Fruit fly (Drosophila melanogaster) whole organism, embryonic: ENCODE measurements around the gene RpL24.

Source experiments
- ATbp ChIP-seq: fragments of 200-800 bp; sonication (Bioruptor generic); optimal IDR thresholded peaks from 2 replicates; lab custom pipeline; 2017; ENCODE audit warnings: missing biosample characterization, mild to moderate bottlenecking, missing genetic modification characterization, missing genetic modification reagents
- C15 ChIP-seq: fragments of 200-800 bp; sonication (Bioruptor generic); IDR thresholded peaks from 3 replicates; pipeline ENCODE4 v1.3.6; 2022; ENCODE audit warnings: missing biosample characterization, missing genetic modification characterization
- CG12391 ChIP-seq: fragments of 200-800 bp; sonication (Bioruptor generic); optimal IDR thresholded peaks from 3 replicates; lab custom pipeline; 2018; ENCODE audit warnings: missing biosample characterization, mild to moderate bottlenecking, missing genetic modification characterization, moderate library complexity
- CG13424 ChIP-seq: fragments of 200-800 bp; sonication (Bioruptor generic); optimal IDR thresholded peaks from 2 replicates; lab custom pipeline; 2019; ENCODE audit warnings: missing biosample characterization, mild to moderate bottlenecking, missing genetic modification characterization, moderate library complexity
- CG15479 ChIP-seq: fragments of 200-800 bp; sonication (Bioruptor generic); optimal IDR thresholded peaks from 3 replicates; lab custom pipeline; 2019; ENCODE audit warnings: missing biosample characterization, mild to moderate bottlenecking, missing genetic modification characterization, moderate library complexity
- CG16779 ChIP-seq: fragments of 200-800 bp; sonication (Bioruptor generic); IDR thresholded peaks from 2 replicates; pipeline ENCODE4 v1.3.6; 2022; ENCODE audit warnings: missing biosample characterization, missing genetic modification characterization
- CG17328 ChIP-seq: fragments of 200-800 bp; sonication (Bioruptor generic); IDR thresholded peaks from 2 replicates; pipeline ENCODE4 v1.3.6; 2022; ENCODE audit warnings: missing biosample characterization, missing genetic modification characterization
- CG18262 ChIP-seq: fragments of 200-800 bp; optimal IDR thresholded peaks from 3 replicates; lab custom pipeline; 2019; ENCODE audit warnings: missing biosample characterization, mild to moderate bottlenecking, missing genetic modification characterization, moderate library complexity
- CG2120 ChIP-seq: fragments of 200-800 bp; sonication (Bioruptor generic); optimal IDR thresholded peaks from 3 replicates; lab custom pipeline; 2016; ENCODE audit warnings: missing biosample characterization, missing genetic modification characterization
- CG2202 ChIP-seq: fragments of 200-800 bp; sonication (Bioruptor generic); optimal IDR thresholded peaks from 2 replicates; lab custom pipeline; 2018; ENCODE audit warnings: missing biosample characterization, mild to moderate bottlenecking, missing genetic modification characterization
- CG2875 ChIP-seq: fragments of 200-800 bp; sonication (Bioruptor generic); optimal IDR thresholded peaks from 2 replicates; lab custom pipeline; 2017; ENCODE audit warnings: missing biosample characterization, mild to moderate bottlenecking, missing genetic modification characterization, missing genetic modification reagents
- CG30020 ChIP-seq: fragments of 200-800 bp; optimal IDR thresholded peaks from 2 replicates; lab custom pipeline; 2019; ENCODE audit warnings: missing biosample characterization, mild to moderate bottlenecking, missing genetic modification characterization, moderate library complexity
- CG31441 ChIP-seq: fragments of 200-800 bp; sonication (Bioruptor generic); IDR thresholded peaks from 2 replicates; pipeline ENCODE4 v1.3.6; 2022; ENCODE audit warnings: missing biosample characterization, missing genetic modification characterization
- CG3281 ChIP-seq: fragments of 200-800 bp; sonication (Bioruptor generic); optimal IDR thresholded peaks from 3 replicates; lab custom pipeline; 2017; ENCODE audit warnings: missing biosample characterization, mild to moderate bottlenecking, missing genetic modification characterization
- CG34224 ChIP-seq: fragments of 200-800 bp; sonication (Bioruptor generic); IDR thresholded peaks from 3 replicates; pipeline ENCODE4 v1.3.6; 2022; ENCODE audit warnings: missing biosample characterization, missing genetic modification characterization; ENCODE audit not compliant: partially characterized antibody
- CG34422 ChIP-seq: fragments of 200-800 bp; sonication (Bioruptor generic); IDR thresholded peaks from 3 replicates; pipeline ENCODE4 v1.3.6; 2022; ENCODE audit warnings: missing biosample characterization, missing genetic modification characterization
- CG6854 ChIP-seq: fragments of 200-800 bp; sonication (Bioruptor generic); optimal IDR thresholded peaks from 3 replicates; lab custom pipeline; 2017; ENCODE audit warnings: missing biosample characterization, mild to moderate bottlenecking, missing genetic modification characterization
- CG7271 ChIP-seq: fragments of 200-800 bp; sonication (Bioruptor generic); optimal IDR thresholded peaks from 2 replicates; lab custom pipeline; 2018; ENCODE audit warnings: missing biosample characterization, mild to moderate bottlenecking, missing genetic modification characterization, moderate library complexity
- CG8924 ChIP-seq: fragments of 200-800 bp; optimal IDR thresholded peaks from 3 replicates; lab custom pipeline; 2019; ENCODE audit warnings: missing biosample characterization, mild to moderate bottlenecking, missing genetic modification characterization, moderate library complexity
- CrebB ChIP-seq: fragments of 200-800 bp; sonication (Bioruptor generic); optimal IDR thresholded peaks from 3 replicates; lab custom pipeline; 2018; ENCODE audit warnings: missing biosample characterization, mild to moderate bottlenecking, missing genetic modification characterization
- Dip2 ChIP-seq: fragments of 200-800 bp; sonication (Bioruptor generic); IDR thresholded peaks from 2 replicates; pipeline ENCODE4 v1.3.6; 2022; ENCODE audit warnings: missing biosample characterization, missing genetic modification characterization
- Hmr ChIP-seq: fragments of 200-800 bp; sonication (Bioruptor generic); optimal IDR thresholded peaks from 3 replicates; lab custom pipeline; 2017; ENCODE audit warnings: mild to moderate bottlenecking, missing biosample characterization, missing genetic modification reagents, missing genetic modification characterization
- Jarid2 ChIP-seq: fragments of 200-800 bp; sonication (Bioruptor generic); optimal IDR thresholded peaks from 3 replicates; lab custom pipeline; 2017; ENCODE audit warnings: mild to moderate bottlenecking, missing biosample characterization, missing genetic modification reagents, missing genetic modification characterization
- Med ChIP-seq: fragments of 200-800 bp; sonication (Bioruptor generic); peaks from one replicate; lab custom pipeline; 2016; ENCODE audit warnings: missing biosample characterization, missing genetic modification characterization, mild to moderate bottlenecking, inconsistent platforms, moderate library complexity
- Meics ChIP-seq: fragments of 200-800 bp; sonication (Bioruptor generic); optimal IDR thresholded peaks from 2 replicates; lab custom pipeline; 2017; ENCODE audit warnings: missing biosample characterization, mild to moderate bottlenecking, missing genetic modification characterization
- NC2β ChIP-seq: fragments of 200-800 bp; sonication (Bioruptor generic); optimal IDR thresholded peaks from 2 replicates; lab custom pipeline; 2016; ENCODE audit warnings: missing biosample characterization, missing genetic modification characterization
- Oli ChIP-seq: fragments of 200-800 bp; sonication (Bioruptor generic); optimal IDR thresholded peaks from 2 replicates; lab custom pipeline; 2018; ENCODE audit warnings: missing biosample characterization, mild to moderate bottlenecking, missing genetic modification characterization, moderate library complexity
- Sin3A ChIP-seq: fragments of >200 bp; optimal IDR thresholded peaks from 2 replicates; lab custom pipeline; 2018
- Taf1 ChIP-seq: fragments of 200-800 bp; sonication (Bioruptor generic); IDR thresholded peaks from 2 replicates; pipeline ENCODE4 v1.3.6; 2022; ENCODE audit warnings: missing biosample characterization, missing genetic modification characterization
- abd-A ChIP-seq: fragments of 200-800 bp; sonication (Bioruptor generic); optimal IDR thresholded peaks from 3 replicates; lab custom pipeline; 2019; ENCODE audit warnings: missing biosample characterization, mild to moderate bottlenecking, missing genetic modification characterization, moderate library complexity
- bsh ChIP-seq, 2 experiments: fragments of 200-800 bp; sonication (Bioruptor generic); optimal IDR thresholded peaks; 2 replicates each; lab custom pipeline; 2017 to 2018; ENCODE audit warnings: mild to moderate bottlenecking in 2 of 2, missing biosample characterization in 2 of 2, missing genetic modification characterization in 2 of 2, moderate library complexity in 1 of 2
- crol ChIP-seq: fragments of 200-800 bp; sonication (Bioruptor generic); IDR thresholded peaks from 2 replicates; pipeline ENCODE4 v1.3.6; 2022; ENCODE audit warnings: missing biosample characterization, missing genetic modification characterization
- crp ChIP-seq, 2 experiments: fragments of 200-800 bp; sonication (Bioruptor generic); optimal IDR thresholded peaks; 2 replicates in 1 of 2; 3 replicates in 1 of 2; lab custom pipeline; 2017; ENCODE audit warnings: missing biosample characterization in 2 of 2, missing genetic modification characterization in 2 of 2, mild to moderate bottlenecking in 1 of 2, moderate library complexity in 1 of 2
- emc ChIP-seq: fragments of 200-800 bp; sonication (Bioruptor generic); optimal IDR thresholded peaks from 2 replicates; lab custom pipeline; 2016; ENCODE audit warnings: missing biosample characterization, missing genetic modification characterization
- en ChIP-seq: fragments of 200-800 bp; sonication (Bioruptor generic); optimal IDR thresholded peaks from 2 replicates; lab custom pipeline; 2016; ENCODE audit warnings: missing biosample characterization, missing genetic modification characterization
- fd64A ChIP-seq: fragments of 200-800 bp; sonication (Bioruptor generic); optimal IDR thresholded peaks from 3 replicates; lab custom pipeline; 2018; ENCODE audit warnings: missing biosample characterization, mild to moderate bottlenecking, missing genetic modification characterization
- her ChIP-seq: fragments of 200-800 bp; sonication (Bioruptor generic); optimal IDR thresholded peaks from 2 replicates; lab custom pipeline; 2016; ENCODE audit warnings: missing biosample characterization, missing genetic modification characterization
- jumu ChIP-seq: fragments of 200-800 bp; sonication (Bioruptor generic); optimal IDR thresholded peaks from 3 replicates; lab custom pipeline; 2016; ENCODE audit warnings: missing biosample characterization, missing genetic modification characterization
- lola ChIP-seq, 3 experiments: fragments of >200 bp in 2 of 3; fragments of 200-800 bp in 1 of 3; sonication (Bioruptor generic) in 1 of 3; optimal IDR thresholded peaks; 2 replicates each; lab custom pipeline; 2017 to 2019; ENCODE audit warnings: missing biosample characterization in 3 of 3, missing genetic modification characterization in 3 of 3, mild to moderate bottlenecking in 1 of 3, moderate library complexity in 1 of 3
- pita ChIP-seq: fragments of 200-800 bp; sonication (Bioruptor generic); optimal IDR thresholded peaks from 2 replicates; lab custom pipeline; 2017; ENCODE audit warnings: missing biosample characterization, mild to moderate bottlenecking, missing genetic modification characterization
- shn ChIP-seq: fragments of 200-800 bp; sonication (Bioruptor generic); optimal IDR thresholded peaks from 3 replicates; lab custom pipeline; 2016; ENCODE audit warnings: missing biosample characterization, missing genetic modification characterization
- sob ChIP-seq: fragments of 200-800 bp; sonication (Bioruptor generic); IDR thresholded peaks from 2 replicates; pipeline ENCODE4 v1.3.6; 2022; ENCODE audit warnings: missing biosample characterization, missing genetic modification characterization
- sug ChIP-seq: fragments of 200-800 bp; optimal IDR thresholded peaks from 2 replicates; lab custom pipeline; 2019; ENCODE audit warnings: missing biosample characterization, mild to moderate bottlenecking, missing genetic modification characterization, moderate library complexity
- tll ChIP-seq, 2 experiments: fragments of 200-800 bp in 1 of 2; fragments of >200 bp in 1 of 2; sonication (Bioruptor generic) in 1 of 2; optimal IDR thresholded peaks; 2 replicates each; lab custom pipeline; 2017 to 2019; ENCODE audit warnings: missing biosample characterization in 2 of 2, missing genetic modification characterization in 2 of 2, mild to moderate bottlenecking in 1 of 2, moderate library complexity in 1 of 2
- wdn ChIP-seq: fragments of 200-800 bp; sonication (Bioruptor generic); IDR thresholded peaks from 2 replicates; pipeline ENCODE4 v1.3.6; 2022; ENCODE audit warnings: missing biosample characterization, missing genetic modification characterization
- z ChIP-seq: fragments of 200-800 bp; sonication (Bioruptor generic); IDR thresholded peaks from 3 replicates; pipeline ENCODE4 v1.3.6; 2022; ENCODE audit warnings: missing biosample characterization, missing genetic modification characterization
- zen2 ChIP-seq: fragments of 200-800 bp; sonication (Bioruptor generic); IDR thresholded peaks from 3 replicates; pipeline ENCODE4 v1.3.6; 2022; ENCODE audit warnings: missing biosample characterization, missing genetic modification characterization; ENCODE audit not compliant: partially characterized antibody
- zfh1 ChIP-seq: fragments of 200-800 bp; sonication (Bioruptor generic); IDR thresholded peaks from 3 replicates; pipeline ENCODE4 v1.3.6; 2022; ENCODE audit warnings: missing biosample characterization, missing genetic modification characterization

Gene RpL24

dm6 chr2L:13414525-13415481 lies 19.9 kb upstream of the RpL24 start, which contains the start of the genes CG16956, CG42784 and CG43850 (continued):
- TF ChIP-seq CG30020 (tag; lab: Kevin White, UChicago) (no peak), CG15479 (GFP tag; lab: Kevin White, UChicago) (no peak), CG2875 (no peak), CG7271 (peak; percentile 2), CG16779 (GFP tag; lab: Robert Waterston, UW) (no peak), CG31441 (peak; percentile 54; the same call in 1 of the 2 replicates), fd64A (GFP tag; lab: Kevin White, UChicago) (peak; percentile 17), Hmr (GFP tag; lab: Kevin White, UChicago) (peak; percentile 94), crol (GFP tag; lab: Robert Waterston, UW) (peak; percentile 25; the same call in 1 of the 2 replicates), CG13424 (no peak), tll (GFP tag; optimal IDR thresholded peaks at IDR 0.05; lab: Kevin White, UChicago) (no peak), CG18262 (no peak), Meics (GFP tag; lab: Kevin White, UChicago) (peak; percentile 87), CG8924 (tag; lab: Kevin White, UChicago) (no peak), bsh (GFP tag; optimal IDR thresholded peaks at IDR 0.05; lab: Kevin White, UChicago) (no peak), CG34422 (GFP tag; lab: Robert Waterston, UW) (no peak), Jarid2 (GFP tag; lab: Kevin White, UChicago) (peak; percentile 17), CG2120 (GFP tag; lab: Kevin White, UChicago) (no peak), sug (tag; lab: Kevin White, UChicago) (peak; percentile 54), Oli (peak; percentile 6), pita (GFP tag; lab: Kevin White, UChicago) (no peak), NC2β (no peak), z (no peak), CG6854 (GFP tag; lab: Kevin White, UChicago) (peak; percentile 84), zfh1 (GFP tag; lab: Robert Waterston, UW) (no peak), CG2202 (no peak), jumu (GFP tag; lab: Kevin White, UChicago) (no peak), Dip2 (GFP tag; lab: Robert Waterston, UW) (no peak), CrebB (tag; lab: Kevin White, UChicago) (peak; percentile 85), CG17328 (GFP tag; lab: Robert Waterston, UW) (peak; percentile 53), CG12391 (tag; lab: Kevin White, UChicago) (no peak), shn (GFP tag; lab: Kevin White, UChicago) (no peak), her (GFP tag; lab: Kevin White, UChicago) (peak; percentile 42), ATbp (GFP tag; lab: Kevin White, UChicago) (peak; percentile 66), Med (GFP tag; lab: Kevin White, UChicago) (peak; percentile 92), lola (GFP tag; optimal IDR thresholded peaks at IDR 0.05; lab: Kevin White, UChicago) (no peak), Taf1 (GFP tag; lab: Robert Waterston, UW) (no peak), abd-A (no peak), CG34224 (GFP tag; lab: Robert Waterston, UW) (0 out of 3 replicates have a peak, but pooled peaks have one; percentile 29), zen2 (GFP tag; lab: Robert Waterston, UW) (no peak), CG3281 (GFP tag; lab: Kevin White, UChicago) (peak; percentile 89), C15 (GFP tag; lab: Robert Waterston, UW) (no peak), sob (0 out of 2 replicates have a peak, but pooled peaks have one; percentile 45), Sin3A (no peak), wdn (GFP tag; lab: Robert Waterston, UW) (no peak), emc (GFP tag; lab: Kevin White, UChicago) (no peak), en (GFP tag; lab: Kevin White, UChicago) (no peak), crp (GFP tag; optimal IDR thresholded peaks at IDR 0.05; lab: Kevin White, UChicago) (peak in 1 of 2 experiments; percentile 42)
